Fruit fly (Drosophila melanogaster) whole organism, wandering third instar larva: ENCODE results near the gene dmt.
"Not testable (repeated sequence)": the region's sequence is repeated elsewhere in the genome, so short reads cannot be mapped to it uniquely, and the experiment has no call there.

Experiments used
- CG32264 ChIP-seq: fragments of 200-800 bp; sonication (Bioruptor generic); optimal IDR thresholded peaks from 2 replicates; lab custom pipeline; 2016; ENCODE audit warnings: missing biosample characterization, missing genetic modification characterization
- CG9705 ChIP-seq: fragments of 200-800 bp; sonication (Bioruptor generic); optimal IDR thresholded peaks from 2 replicates; lab custom pipeline; 2018; ENCODE audit warnings: missing biosample characterization, mild to moderate bottlenecking, missing genetic modification characterization
- Dif ChIP-seq: fragments of 200-275, 200-300 bp; sonication (Bioruptor generic); optimal IDR thresholded peaks from 2 replicates; lab custom pipeline; 2018; ENCODE audit warnings: missing biosample characterization, missing genetic modification characterization; ENCODE audit not compliant: partially characterized antibody
- GATAd ChIP-seq: sonication (Bioruptor generic); optimal IDR thresholded peaks from 2 replicates; lab custom pipeline; 2016; ENCODE audit warnings: missing biosample characterization, missing genetic modification characterization
- HLH106 ChIP-seq: fragments of 200-800 bp; optimal IDR thresholded peaks from 3 replicates; lab custom pipeline; 2019; ENCODE audit warnings: missing biosample characterization, mild to moderate bottlenecking, missing genetic modification characterization, moderate library complexity
- Hnf4 ChIP-seq: fragments of 200-800 bp; sonication (Bioruptor generic); optimal IDR thresholded peaks from 2 replicates; lab custom pipeline; 2016; ENCODE audit warnings: missing biosample characterization, mild to moderate bottlenecking, missing genetic modification characterization
- Hr83 ChIP-seq: fragments of 200-300 bp; sonication (Bioruptor generic); optimal IDR thresholded peaks from 2 replicates; lab custom pipeline; 2016; ENCODE audit warnings: missing biosample characterization, mild to moderate bottlenecking, missing genetic modification characterization, moderate library complexity; ENCODE audit not compliant: poor library complexity, severe bottlenecking
- Mio ChIP-seq: sonication (Bioruptor generic); optimal IDR thresholded peaks from 2 replicates; lab custom pipeline; 2016; ENCODE audit warnings: missing biosample characterization, missing genetic modification characterization
- N ChIP-seq: fragments of >200 bp; optimal IDR thresholded peaks from 2 replicates; lab custom pipeline; 2018; ENCODE audit warnings: missing biosample characterization, missing external identifiers, missing genetic modification characterization
- Rel ChIP-seq, 2 experiments: fragments of 200-800 bp; sonication (Bioruptor generic) in 1 of 2; optimal IDR thresholded peaks; 2 replicates in 1 of 2; 3 replicates in 1 of 2; lab custom pipeline; 2016 to 2019; ENCODE audit warnings: mild to moderate bottlenecking in 2 of 2, missing biosample characterization in 2 of 2, missing genetic modification characterization in 2 of 2, moderate library complexity in 1 of 2
- Sp1 ChIP-seq: fragments of 200-800 bp; sonication (Bioruptor generic); optimal IDR thresholded peaks from 3 replicates; lab custom pipeline; 2019; ENCODE audit warnings: missing biosample characterization, mild to moderate bottlenecking, missing genetic modification characterization, moderate library complexity
- br ChIP-seq: fragments of 200-800 bp; sonication (Bioruptor generic); optimal IDR thresholded peaks from 2 replicates; lab custom pipeline; 2016; ENCODE audit warnings: missing biosample characterization, missing genetic modification characterization
- brk ChIP-seq: fragments of 200-800 bp; sonication (Bioruptor generic); optimal IDR thresholded peaks from 2 replicates; lab custom pipeline; 2016; ENCODE audit warnings: missing biosample characterization, mild to moderate bottlenecking, missing genetic modification characterization
- dl ChIP-seq, 2 experiments: fragments of 175-275, 200-275 bp in 1 of 2; fragments of 200-275 bp in 1 of 2; sonication (Bioruptor generic); optimal IDR thresholded peaks; lab custom pipeline; 2018; ENCODE audit warnings: mild to moderate bottlenecking in 2 of 2, missing biosample characterization in 2 of 2, missing genetic modification characterization in 2 of 2, moderate library complexity in 2 of 2; ENCODE audit not compliant: partially characterized antibody in 2 of 2, insufficient read depth in 1 of 2
- dmrt93B ChIP-seq: fragments of 200-800 bp; sonication (Bioruptor generic); optimal IDR thresholded peaks from 2 replicates; lab custom pipeline; 2018; ENCODE audit warnings: missing biosample characterization, mild to moderate bottlenecking, missing genetic modification characterization
- ey ChIP-seq: fragments of 200-800 bp; sonication (Bioruptor generic); optimal IDR thresholded peaks from 2 replicates; lab custom pipeline; 2016; ENCODE audit warnings: missing biosample characterization, missing genetic modification characterization
- foxo ChIP-seq, 2 experiments: fragments of 200-800 bp; sonication (Bioruptor generic); optimal IDR thresholded peaks; 2 replicates in 1 of 2; 3 replicates in 1 of 2; lab custom pipeline; 2016 to 2017; ENCODE audit warnings: missing biosample characterization in 2 of 2, missing genetic modification characterization in 2 of 2
- h ChIP-seq: fragments of 200-800 bp; sonication (Bioruptor generic); optimal IDR thresholded peaks from 3 replicates; lab custom pipeline; 2016; ENCODE audit warnings: missing biosample characterization, mild to moderate bottlenecking, missing genetic modification characterization
- jim ChIP-seq: fragments of 175-275, 200-325 bp; sonication (Bioruptor generic); optimal IDR thresholded peaks from 2 replicates; lab custom pipeline; 2016; ENCODE audit warnings: missing biosample characterization, mild to moderate bottlenecking, missing genetic modification characterization
- psq ChIP-seq: fragments of 200-800 bp; sonication (Bioruptor generic); optimal IDR thresholded peaks from 3 replicates; lab custom pipeline; 2017; ENCODE audit warnings: missing biosample characterization, mild to moderate bottlenecking, missing genetic modification characterization, moderate library complexity
- rgr ChIP-seq: fragments of 200-800 bp; sonication (Bioruptor generic); optimal IDR thresholded peaks from 3 replicates; lab custom pipeline; 2016; ENCODE audit warnings: missing biosample characterization, mild to moderate bottlenecking, missing genetic modification characterization
- sage ChIP-seq: fragments of 200-800 bp; sonication (Bioruptor generic); optimal IDR thresholded peaks from 2 replicates; lab custom pipeline; 2016; ENCODE audit warnings: missing biosample characterization, mild to moderate bottlenecking, missing genetic modification characterization
- sv ChIP-seq: fragments of 200-800 bp; sonication (Bioruptor generic); optimal IDR thresholded peaks from 3 replicates; lab custom pipeline; 2016; ENCODE audit warnings: missing biosample characterization, missing genetic modification characterization
- usp ChIP-seq: fragments of >200 bp; optimal IDR thresholded peaks from 2 replicates; lab custom pipeline; 2017; ENCODE audit warnings: missing biosample characterization, missing genetic modification characterization
- woc ChIP-seq: sonication (Bioruptor generic); optimal IDR thresholded peaks from 2 replicates; lab custom pipeline; 2016; ENCODE audit warnings: missing biosample characterization, mild to moderate bottlenecking, missing genetic modification characterization

The dmt gene

DNA sequence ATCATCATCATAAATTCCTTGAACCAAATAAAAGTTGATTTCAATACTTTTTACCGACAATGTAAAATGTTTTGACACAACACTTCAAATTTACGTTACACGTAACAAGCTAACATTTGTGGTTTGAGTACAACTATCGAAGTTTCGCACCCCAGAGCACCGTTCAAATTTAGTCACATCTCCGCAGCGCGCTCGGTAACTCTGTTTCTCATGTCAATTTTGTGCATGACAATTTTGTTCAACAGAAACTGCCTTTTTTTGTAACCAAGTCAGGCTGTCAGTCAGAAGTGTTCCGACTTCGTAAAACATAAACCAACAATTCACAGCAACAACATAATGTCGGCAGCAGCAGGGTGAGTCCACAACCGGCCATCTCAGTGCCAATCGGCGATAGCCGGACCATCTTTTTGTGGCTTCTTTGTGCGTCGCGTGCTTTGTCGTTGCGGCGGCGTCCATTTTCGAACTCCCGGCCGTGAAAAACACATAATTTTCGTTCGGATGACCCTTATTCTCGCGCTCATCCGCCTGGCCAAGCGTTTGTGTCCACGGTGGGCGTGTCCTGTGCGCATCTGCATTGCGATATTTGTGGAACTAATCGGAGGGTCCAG is 33.1 kb upstream of the dmt start, which contains the start of gene p23:
Gene p23, plus strand, starts transcription at position 194 of the 608 bp plus-strand sequence.
- peak; percentile 28 for TF ChIP-seq rgr
- peak; percentile 60 for TF ChIP-seq Dif (GFP tag; lab: Kevin White, UChicago)
- peak; percentile 26 for TF ChIP-seq sv (GFP tag; lab: Kevin White, UChicago)
- TF ChIP-seq Rel (GFP tag; optimal IDR thresholded peaks at IDR 0.05; lab: Kevin White, UChicago): no peak
- TF ChIP-seq Rel (tag; optimal IDR thresholded peaks at IDR 0.05; lab: Kevin White, UChicago): peak; percentile 51
- no peak for TF ChIP-seq h (GFP tag; lab: Kevin White, UChicago)

dm6 chr3R:9679746-9680145 is 31.2 kb upstream of the dmt start, which contains the start of gene nmdyn-D7:
Gene nmdyn-D7, plus strand, starts transcription at chr3R:9679939.
- TF ChIP-seq Rel (GFP tag; optimal IDR thresholded peaks at IDR 0.05; lab: Kevin White, UChicago) (no peak), Rel (tag; optimal IDR thresholded peaks at IDR 0.05; lab: Kevin White, UChicago) (peak; percentile 99), Sp1 (GFP tag; lab: Kevin White, UChicago) (no peak), psq (GFP tag; lab: Kevin White, UChicago) (no peak), woc (GFP tag; lab: Kevin White, UChicago) (no peak), CG9705 (no peak), N (GFP tag; lab: Kevin White, UChicago) (no peak), usp (no peak)

DNA sequence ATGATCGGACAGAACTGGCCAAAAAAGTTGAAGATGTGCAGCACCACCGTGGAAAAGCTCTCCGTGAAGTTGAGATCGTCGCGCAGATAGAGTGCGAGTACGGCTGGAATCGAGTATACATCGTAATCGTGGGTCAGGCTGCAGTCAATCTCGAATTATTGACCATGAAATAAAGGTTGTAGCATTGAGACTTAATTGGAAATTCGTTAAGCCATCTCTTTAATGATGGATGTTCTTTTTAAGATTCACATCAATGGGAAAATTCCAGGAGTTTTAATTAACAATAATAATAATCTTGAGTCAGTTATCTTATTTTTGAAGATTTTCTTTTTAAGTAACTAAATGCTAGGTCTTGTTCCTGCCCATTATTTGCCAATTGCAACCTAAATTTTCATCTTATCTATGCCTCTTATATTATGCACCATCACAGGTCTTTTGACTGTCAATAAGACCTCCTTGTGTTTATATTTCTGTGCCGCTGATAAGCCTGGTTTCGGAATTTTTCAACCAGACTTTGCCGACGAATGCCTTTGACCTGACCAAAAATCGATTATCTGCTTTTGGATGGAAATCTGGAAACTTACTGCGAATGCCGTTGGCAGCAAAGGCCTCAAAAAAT is 27.8 kb upstream of the dmt start:
- TF ChIP-seq dl (GFP tag; optimal IDR thresholded peaks at IDR 0.05; lab: Kevin White, UChicago; ENCODE audit: insufficient read depth in 1 of 2, partially characterized antibody in 2 of 2) (no peak), N (GFP tag; lab: Kevin White, UChicago) (no peak), HLH106 (no peak), rgr (no peak), jim (no peak), sv (GFP tag; lab: Kevin White, UChicago) (no peak), Hnf4 (GFP tag; lab: Kevin White, UChicago) (no peak), GATAd (GFP tag; lab: Kevin White, UChicago) (no peak), br (GFP tag; lab: Kevin White, UChicago) (no peak), psq (GFP tag; lab: Kevin White, UChicago) (no peak), foxo (GFP tag; optimal IDR thresholded peaks at IDR 0.05; lab: Kevin White, UChicago) (no peak), brk (GFP tag; lab: Kevin White, UChicago) (no peak), usp (no peak), dmrt93B (no peak), sage (GFP tag; lab: Kevin White, UChicago) (no peak), Mio (GFP tag; lab: Kevin White, UChicago) (no peak)

dm6 chr3R:9684125-9684524 is 26.8 kb upstream of the dmt start, which contains the start of gene CG9444:
Gene CG9444, minus strand, starts transcription at chr3R:9684264.
- TF ChIP-seq dl (GFP tag; optimal IDR thresholded peaks at IDR 0.05; lab: Kevin White, UChicago; ENCODE audit: insufficient read depth in 1 of 2, partially characterized antibody in 2 of 2) (no peak), Rel (GFP tag; optimal IDR thresholded peaks at IDR 0.05; lab: Kevin White, UChicago) (no peak), Rel (tag; optimal IDR thresholded peaks at IDR 0.05; lab: Kevin White, UChicago) (peak; percentile 79)

dm6 chr3R:9685376-9685775 is 25.6 kb upstream of the dmt start, which contains the start of the genes eca and CG18542:
Gene eca, minus strand, starts transcription at chr3R:9685476.
Gene CG18542, plus strand, starts transcription at chr3R:9685760.
- not testable (repeated sequence) for TF ChIP-seq dmrt93B; Hr83 (GFP tag; lab: Kevin White, UChicago); rgr

DNA sequence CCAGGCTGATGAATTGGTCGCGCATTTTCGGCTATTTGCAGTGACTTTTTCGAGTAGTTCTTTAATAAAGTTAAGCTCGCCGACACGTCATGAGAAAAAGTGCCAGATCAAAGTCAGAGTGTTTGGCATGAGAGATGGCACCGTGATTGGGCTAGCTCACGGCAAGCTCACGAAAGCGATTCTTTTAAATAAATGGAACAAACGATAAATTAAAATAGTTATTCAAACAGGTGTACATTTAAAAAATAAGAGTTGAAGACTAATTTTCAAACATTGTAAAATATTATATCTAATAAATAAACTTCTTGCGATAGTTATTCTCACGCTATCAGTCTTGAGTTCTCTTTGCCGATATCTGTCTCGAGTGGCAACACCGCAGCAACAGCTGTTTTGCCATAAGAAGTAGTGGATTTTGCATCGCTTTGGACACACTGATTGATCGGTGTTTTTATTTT is 18.2 kb upstream of the dmt start, which contains the start of the genes Unc-115b, p24-2 and CG32939:
Gene Unc-115b, minus strand, starts transcription at position 101 of the 455 bp plus-strand sequence.
Gene p24-2, minus strand, starts transcription at position 120 of the 455 bp plus-strand sequence.
Gene CG32939, plus strand, starts transcription at position 405 of the 455 bp plus-strand sequence.
- not testable (repeated sequence) for TF ChIP-seq CG32264; Rel (GFP tag; optimal IDR thresholded peaks at IDR 0.05; lab: Kevin White, UChicago); Rel (tag; optimal IDR thresholded peaks at IDR 0.05; lab: Kevin White, UChicago); ey (GFP tag; lab: Kevin White, UChicago)
